Fruit fly (Drosophila melanogaster): Measurements from ENCODE around the gene CG14312.

The CG14312 gene

dm6 chr3R:18301569-18301968 is 18.2 kb upstream of the CG14312 start, which contains the start of gene Polr1E (continued):
- TF ChIP-seq D19B (GFP tag; optimal IDR thresholded peaks at IDR 0.05) (no peak), MBD-R2 (GFP tag; IDR thresholded peaks at IDR 0.05) (peak; percentile 97), CG10565 (GFP tag; optimal IDR thresholded peaks at IDR 0.05) (no peak), CG2712 (tag; optimal IDR thresholded peaks at IDR 0.05) (peak; percentile 20), ac (GFP tag; optimal IDR thresholded peaks at IDR 0.05) (no peak), inv (GFP tag; IDR thresholded peaks at IDR 0.05; ENCODE audit: partially characterized antibody) (peak; percentile 57), CG10462 (GFP tag; optimal IDR thresholded peaks at IDR 0.05) (no peak), BtbVII (GFP tag; optimal IDR thresholded peaks at IDR 0.05) (no peak), mirr (GFP tag; optimal IDR thresholded peaks at IDR 0.05) (no peak), pita (GFP tag; optimal IDR thresholded peaks at IDR 0.05) (no peak), Rx (GFP tag; IDR thresholded peaks at IDR 0.05) (no peak), CG11560 (tag; IDR thresholded peaks at IDR 0.05) (peak; percentile 100), fd3F (GFP tag; optimal IDR thresholded peaks at IDR 0.05) (no peak), fru (optimal IDR thresholded peaks at IDR 0.05) (no peak), CG4617 (GFP tag; optimal IDR thresholded peaks at IDR 0.05; ENCODE audit: borderline replicate concordance) (peak; percentile 46), z (GFP tag; IDR thresholded peaks at IDR 0.05) (no peak), gcm (GFP tag; optimal IDR thresholded peaks at IDR 0.05) (no peak), CG7839 (tag; optimal IDR thresholded peaks at IDR 0.05) (no peak), ro (GFP tag; IDR thresholded peaks at IDR 0.05) (no peak), ERR (GFP tag; optimal IDR thresholded peaks at IDR 0.05) (no peak), nerfin-1 (tag; optimal IDR thresholded peaks at IDR 0.05) (no peak), CG6254 (GFP tag; optimal IDR thresholded peaks at IDR 0.05) (no peak), CG2199 (GFP tag; IDR thresholded peaks at IDR 0.05) (peak; percentile 63; the same call in 1 of the 3 replicates), CG18619 (GFP tag; optimal IDR thresholded peaks at IDR 0.05) (no peak), grn (GFP tag; optimal IDR thresholded peaks at IDR 0.05) (no peak), CG43689 (GFP tag; IDR thresholded peaks at IDR 0.05) (no peak), tap (tag; optimal IDR thresholded peaks at IDR 0.05) (no peak), CG8765 (GFP tag; IDR thresholded peaks at IDR 0.05) (no peak), CG9609 (GFP tag; optimal IDR thresholded peaks at IDR 0.05) (no peak), CG9797 (GFP tag; optimal IDR thresholded peaks at IDR 0.05) (no peak), sug (tag; optimal IDR thresholded peaks at IDR 0.05) (peak; percentile 43), Fer2 (tag; optimal IDR thresholded peaks at IDR 0.05) (no peak), BEAF-32 (GFP tag; optimal IDR thresholded peaks at IDR 0.05) (peak; percentile 60), Dll (GFP tag; IDR thresholded peaks at IDR 0.05; ENCODE audit: partially characterized antibody) (peak; percentile 72), sens-2 (GFP tag; IDR thresholded peaks at IDR 0.05) (no peak), trem (tag; optimal IDR thresholded peaks at IDR 0.05) (peak; percentile 60), Nf-YC (tag; optimal IDR thresholded peaks at IDR 0.05) (peak; percentile 38), CG9817 (tag; optimal IDR thresholded peaks at IDR 0.05) (no peak), pan (optimal IDR thresholded peaks at IDR 0.05) (no peak), pan (GFP tag; optimal IDR thresholded peaks at IDR 0.05 in 1 of 2, IDR thresholded peaks at IDR 0.05 in 1 of 2) (no peak), CG2129 (GFP tag; IDR thresholded peaks at IDR 0.05; ENCODE audit: partially characterized antibody) (peak; percentile 20; the same call in 1 of the 2 replicates), Dek (tag; optimal IDR thresholded peaks at IDR 0.05) (no peak), CG3065 (GFP tag; optimal IDR thresholded peaks at IDR 0.05) (no peak), Opbp (GFP tag; IDR thresholded peaks at IDR 0.05; ENCODE audit: partially characterized antibody) (peak; percentile 63; the same call in 2 of the 3 replicates), CG15479 (GFP tag; optimal IDR thresholded peaks at IDR 0.05) (no peak), CG8281 (tag; optimal IDR thresholded peaks at IDR 0.05) (no peak), Aef1 (GFP tag; IDR thresholded peaks at IDR 0.05) (no peak), E2f2 (GFP tag; IDR thresholded peaks at IDR 0.05) (peak; percentile 94), CG11723 (GFP tag; optimal IDR thresholded peaks at IDR 0.05) (no peak), Hr3 (GFP tag; optimal IDR thresholded peaks at IDR 0.05) (no peak), pros (GFP tag; optimal IDR thresholded peaks at IDR 0.05) (no peak), CG14050 (GFP tag; IDR thresholded peaks at IDR 0.05) (no peak)
